Worm (Caenorhabditis elegans) whole organism, mixed stage, embryonic: ENCODE results near the gene F58D2.5.

Source experiments
- M03D4.4 ChIP-seq: sonication (generic microtip); optimal IDR thresholded peaks from 2 replicates; lab custom pipeline; 2017; ENCODE audit warnings: mild to moderate bottlenecking, missing genetic modification characterization, missing compliant biosample characterization
- elt-3 ChIP-seq: fragments of 150-350 bp; optimal IDR thresholded peaks from 2 replicates; lab custom pipeline; 2014; ENCODE audit warnings: missing biosample characterization, missing genetic modification characterization
- lin-13 ChIP-seq: fragments of 150-350 bp; optimal IDR thresholded peaks from 2 replicates; lab custom pipeline; 2014; ENCODE audit warnings: missing biosample characterization, missing genetic modification characterization
- nhr-237 ChIP-seq: fragments of 150-350 bp; optimal IDR thresholded peaks from 2 replicates; lab custom pipeline; 2014; ENCODE audit warnings: missing biosample characterization, missing genetic modification characterization
- nhr-76 ChIP-seq: sonication (generic microtip); optimal IDR thresholded peaks from 2 replicates; lab custom pipeline; 2017; ENCODE audit warnings: missing biosample characterization, missing genetic modification characterization
- sptf-1 ChIP-seq: sonication (generic microtip); optimal IDR thresholded peaks from 2 replicates; lab custom pipeline; 2017; ENCODE audit warnings: mild to moderate bottlenecking, missing genetic modification characterization, moderate library complexity, missing compliant biosample characterization

DNA sequence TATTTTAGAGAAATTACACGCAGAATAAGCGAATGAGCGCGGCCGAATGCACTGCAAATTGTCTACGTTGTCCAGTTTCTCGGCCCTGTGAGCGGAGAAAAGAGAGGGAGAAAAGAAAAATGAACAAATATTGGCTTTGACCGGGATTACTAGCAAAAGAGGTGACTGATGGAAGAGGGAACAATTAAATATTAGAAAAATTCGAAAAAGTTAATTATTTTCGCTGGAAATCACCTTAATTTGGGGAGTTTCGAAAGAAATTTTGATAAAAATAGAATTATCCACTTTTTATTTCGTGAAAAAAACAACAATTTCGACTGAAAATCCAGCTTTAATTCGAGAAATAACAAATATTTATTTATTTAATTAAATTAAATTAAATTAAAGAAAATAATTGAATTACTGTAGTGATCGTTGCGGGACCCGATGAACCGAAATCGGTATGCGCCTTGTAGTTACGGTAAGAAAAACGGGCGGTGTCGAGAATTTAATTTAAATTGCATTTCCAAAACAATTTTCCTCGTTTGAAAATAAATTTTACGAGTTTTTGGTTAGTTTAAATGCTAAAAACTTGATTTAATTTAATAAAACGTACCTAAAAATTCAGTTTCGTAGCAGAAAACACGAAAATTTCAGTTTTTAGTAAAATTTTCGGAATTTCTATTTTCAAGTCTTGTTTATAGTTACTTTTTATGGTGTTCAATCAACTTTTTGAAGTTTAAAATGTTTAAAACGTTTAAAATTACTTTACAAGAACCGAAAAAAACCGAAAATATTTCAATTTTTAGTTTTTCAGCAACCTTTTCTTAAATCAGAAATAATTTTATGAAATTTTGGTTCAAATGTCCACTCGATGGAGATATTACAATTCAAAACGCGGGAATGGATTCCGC, 38.5 kb downstream of the F58D2.5 start, which contains the start of the genes crld-1 and msh-5:
- no peak for TF ChIP-seq nhr-76
- no peak for TF ChIP-seq elt-3 (tag; lab: Kevin White, UChicago)
- no peak for TF ChIP-seq sptf-1 (tag; lab: Kevin White, UChicago)
- TF ChIP-seq nhr-237 = no peak
- no peak for TF ChIP-seq lin-13 (tag; lab: Kevin White, UChicago)
- no peak for TF ChIP-seq M03D4.4 (tag; lab: Kevin White, UChicago)
